Worm (Caenorhabditis elegans) whole organism, midembryonic: ENCODE data around the gene clec-88.
A peak's percentile ranks its signal among the peaks of the same experiment; 100 is the strongest.

Experiments used
- T22C8.4 ChIP-seq: fragments of 200-800 bp; sonication (Bioruptor generic); IDR thresholded peaks from 2 replicates; pipeline ENCODE4 v1.3.6; 2022; ENCODE audit warnings: missing genetic modification characterization, missing compliant biosample characterization
- cog-1 ChIP-seq: sonication (generic microtip); optimal IDR thresholded peaks from 2 replicates; lab custom pipeline; 2016; ENCODE audit warnings: missing genetic modification characterization, missing compliant biosample characterization
- flt-1 ChIP-seq: fragments of 200-800 bp; sonication (Bioruptor generic); IDR thresholded peaks from 2 replicates; pipeline ENCODE4 v1.3.6; 2022; ENCODE audit warnings: missing genetic modification characterization, missing compliant biosample characterization
- klf-2 ChIP-seq: fragments of 200-800 bp; sonication (Bioruptor generic); conservative IDR thresholded peaks from 2 replicates; pipeline ENCODE4 v1.3.6; 2022; ENCODE audit warnings: missing genetic modification reagents, missing genetic modification characterization, missing compliant biosample characterization
- med-1 ChIP-seq: sonication (generic microtip); optimal IDR thresholded peaks from 2 replicates; lab custom pipeline; 2017; ENCODE audit warnings: missing genetic modification characterization, mild to moderate bottlenecking, missing compliant biosample characterization, antibody characterized with exemption, missing genetic modification reagents; ENCODE audit not compliant: insufficient read depth
- ref-1 ChIP-seq: fragments of 200-800 bp; sonication (Bioruptor generic); conservative IDR thresholded peaks from 2 replicates; pipeline ENCODE4 v1.3.6; 2022; ENCODE audit warnings: missing genetic modification reagents, missing genetic modification characterization, missing compliant biosample characterization
- tab-1 ChIP-seq: fragments of 200-800 bp; sonication (Bioruptor generic); IDR thresholded peaks from 2 replicates; pipeline ENCODE4 v1.3.6; 2022; ENCODE audit warnings: missing genetic modification characterization, missing compliant biosample characterization
- ztf-23 ChIP-seq: fragments of 200-800 bp; sonication (Bioruptor generic); IDR thresholded peaks from 2 replicates; pipeline ENCODE4 v1.3.6; 2022; ENCODE audit warnings: missing genetic modification reagents, missing genetic modification characterization, missing compliant biosample characterization
- ztf-29 ChIP-seq: fragments of 200-800 bp; sonication (Bioruptor generic); IDR thresholded peaks from 2 replicates; pipeline ENCODE4 v1.3.6; 2022; ENCODE audit warnings: missing genetic modification reagents, missing genetic modification characterization, missing compliant biosample characterization

Gene clec-88

ce11 chrII:6365237-6365815 is at the start of gene clec-88, which contains the start of gene ani-2:
Gene clec-88, plus strand, starts transcription at chrII:6365722.
Gene ani-2, minus strand, starts transcription at chrII:6365367.
- TF ChIP-seq T22C8.4: no peak
- no peak for TF ChIP-seq klf-2 (GFP tag; lab: Robert Waterston, UW)
- no peak for TF ChIP-seq ztf-23 (GFP tag; lab: Robert Waterston, UW)
- no peak for TF ChIP-seq med-1 (GFP tag; lab: Kevin White, UChicago)
- TF ChIP-seq ztf-29 (GFP tag; lab: Robert Waterston, UW): no peak
- TF ChIP-seq flt-1: no peak
- TF ChIP-seq tab-1 (GFP tag; lab: Robert Waterston, UW): no peak
- no peak for TF ChIP-seq cog-1
- no peak for TF ChIP-seq ref-1 (GFP tag; lab: Robert Waterston, UW)

DNA sequence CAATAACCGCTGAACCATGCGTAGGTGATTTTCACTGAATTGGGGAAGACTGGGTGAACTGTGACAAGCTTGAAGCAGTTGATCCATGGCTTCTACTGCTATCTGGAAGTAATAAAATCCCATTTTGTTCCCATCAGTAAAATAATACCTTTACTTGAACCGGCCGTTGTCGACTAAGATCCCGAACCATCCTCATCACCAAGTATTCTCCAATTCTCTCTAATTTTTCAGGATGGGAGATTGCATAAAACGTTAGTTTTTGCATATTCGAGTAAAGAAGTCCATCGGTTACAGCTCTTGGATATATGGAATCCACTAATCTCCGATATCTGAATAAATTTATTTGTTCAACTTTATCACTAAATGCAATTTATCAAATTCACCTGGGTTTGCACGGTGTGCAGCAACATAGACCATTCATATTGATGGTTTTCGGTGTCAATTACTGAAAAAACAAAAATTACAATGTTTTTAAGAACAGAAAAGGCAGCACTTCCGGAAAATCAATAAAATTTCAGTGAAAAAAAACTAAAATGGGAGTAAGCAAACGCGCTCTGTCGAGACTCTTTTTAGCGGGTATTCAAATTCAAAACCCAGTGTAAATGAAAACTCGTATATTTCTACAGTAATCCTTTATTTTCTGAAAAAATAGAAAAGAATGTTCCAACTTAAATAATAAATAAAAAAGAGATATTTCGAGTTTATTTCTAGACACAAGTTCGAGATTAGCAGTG is 44.7 kb upstream of the clec-88 start, which contains the start of gene efr-3:
efr-3 (minus strand) TSS at position 505 of the 734 bp plus-strand sequence.
- no peak; the same call in 1 of the 2 replicates for TF ChIP-seq T22C8.4
- no peak for TF ChIP-seq ztf-23 (GFP tag; lab: Robert Waterston, UW)
- no peak for TF ChIP-seq cog-1
- TF ChIP-seq tab-1 (GFP tag; lab: Robert Waterston, UW): no peak
- no peak for TF ChIP-seq ztf-29 (GFP tag; lab: Robert Waterston, UW)
- no peak for TF ChIP-seq med-1 (GFP tag; lab: Kevin White, UChicago)
- no peak for TF ChIP-seq ref-1 (GFP tag; lab: Robert Waterston, UW)
- no peak for TF ChIP-seq klf-2 (GFP tag; lab: Robert Waterston, UW)
- TF ChIP-seq flt-1: no peak

DNA sequence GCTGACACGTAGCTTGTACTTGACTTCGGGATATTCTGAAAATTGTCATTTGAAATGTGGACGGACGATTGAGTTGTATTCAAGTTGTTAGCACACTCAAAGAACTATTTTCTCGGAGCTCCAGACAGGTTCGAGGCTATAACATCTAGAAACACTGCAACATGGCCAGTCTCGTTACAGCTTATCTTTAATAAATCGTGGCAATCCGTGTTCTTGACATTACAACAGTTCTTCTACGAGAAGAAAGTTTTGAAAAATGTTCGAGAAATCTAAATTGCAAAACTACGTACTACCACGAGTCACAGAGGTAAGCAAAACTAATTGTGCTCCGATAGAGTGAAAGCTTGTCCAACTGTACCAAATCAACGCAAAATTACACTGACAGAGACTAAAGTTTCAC is 43.4 kb upstream of the clec-88 start:
- TF ChIP-seq ztf-29 (GFP tag; lab: Robert Waterston, UW) (no peak), tab-1 (GFP tag; lab: Robert Waterston, UW) (no peak), ref-1 (GFP tag; lab: Robert Waterston, UW) (no peak), cog-1 (no peak), med-1 (GFP tag; lab: Kevin White, UChicago) (no peak), T22C8.4 (no peak), klf-2 (GFP tag; lab: Robert Waterston, UW) (no peak), flt-1 (no peak), ztf-23 (GFP tag; lab: Robert Waterston, UW) (no peak)

DNA sequence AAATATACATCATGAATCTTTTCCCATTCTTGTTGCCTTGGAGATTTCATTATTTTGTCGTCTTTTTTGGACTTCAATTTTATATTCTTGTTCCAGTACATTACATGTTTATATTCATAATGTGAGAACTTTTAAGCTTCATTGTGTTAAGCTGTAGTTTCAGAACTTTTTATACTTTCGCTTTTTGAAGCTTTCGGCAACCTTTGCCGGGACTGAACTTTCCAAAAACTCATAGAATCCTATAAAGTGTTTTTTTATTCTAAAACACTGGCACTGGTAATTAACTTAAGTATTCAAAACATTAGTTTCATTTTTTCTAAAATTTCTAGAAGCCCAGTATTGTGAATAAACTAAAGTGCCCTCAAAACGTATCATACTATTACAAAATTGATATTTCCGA is 42.5 kb upstream of the clec-88 start, which contains the start of gene C32D5.4:
C32D5.4 (minus strand) TSS at position 101 of the 400 bp plus-strand sequence.
- no peak for TF ChIP-seq ztf-29 (GFP tag; lab: Robert Waterston, UW)
- no peak for TF ChIP-seq ref-1 (GFP tag; lab: Robert Waterston, UW)
- no peak for TF ChIP-seq T22C8.4
- TF ChIP-seq cog-1: no peak
- no peak for TF ChIP-seq tab-1 (GFP tag; lab: Robert Waterston, UW)
- TF ChIP-seq med-1 (GFP tag; lab: Kevin White, UChicago): no peak
- TF ChIP-seq ztf-23 (GFP tag; lab: Robert Waterston, UW): no peak
- TF ChIP-seq klf-2 (GFP tag; lab: Robert Waterston, UW): no peak
- no peak for TF ChIP-seq flt-1

DNA sequence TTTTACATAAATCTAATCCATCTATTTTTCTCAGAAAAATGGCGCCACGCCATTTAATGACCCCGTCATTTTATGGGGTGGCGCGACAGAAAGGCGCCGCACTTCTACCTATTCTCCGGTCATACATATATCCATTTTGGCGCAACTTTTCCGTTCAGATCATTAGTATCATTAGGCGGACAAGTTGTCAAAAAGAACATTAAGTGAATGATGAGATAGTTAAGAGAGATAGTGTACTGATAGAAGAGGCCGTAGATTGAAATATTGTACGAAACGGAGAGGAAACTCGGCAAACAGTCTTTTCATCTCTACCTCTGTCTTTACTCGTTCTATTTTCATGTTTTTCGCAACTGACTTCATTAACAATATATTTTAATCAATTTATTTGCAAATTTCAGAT is 41.4 kb upstream of the clec-88 start, which contains the start of gene sma-6:
sma-6 (plus strand) TSS at position 399 of the 400 bp plus-strand sequence.
- no peak for TF ChIP-seq klf-2 (GFP tag; lab: Robert Waterston, UW)
- no peak for TF ChIP-seq med-1 (GFP tag; lab: Kevin White, UChicago)
- no peak for TF ChIP-seq cog-1
- no peak for TF ChIP-seq T22C8.4
- no peak for TF ChIP-seq ref-1 (GFP tag; lab: Robert Waterston, UW)
- TF ChIP-seq flt-1: no peak
- no peak for TF ChIP-seq ztf-23 (GFP tag; lab: Robert Waterston, UW)
- no peak for TF ChIP-seq ztf-29 (GFP tag; lab: Robert Waterston, UW)
- TF ChIP-seq tab-1 (GFP tag; lab: Robert Waterston, UW): no peak

DNA sequence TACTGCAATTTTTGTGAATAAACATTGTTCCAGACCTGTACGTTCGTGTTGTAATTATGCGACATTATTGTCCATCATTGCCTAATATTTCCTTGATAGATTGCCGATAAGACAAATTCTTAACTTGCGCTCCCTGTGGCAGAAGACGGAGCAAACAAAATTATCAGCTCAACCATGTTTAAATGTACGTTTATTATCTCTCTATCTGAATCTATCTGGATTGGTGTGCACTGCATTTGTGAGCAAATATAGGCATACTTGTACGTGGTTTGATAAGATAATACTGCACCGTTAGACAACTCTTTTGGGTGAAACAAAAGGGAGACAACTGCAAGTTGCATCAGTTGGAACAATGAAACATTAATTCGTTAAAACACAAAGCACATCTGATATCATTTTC is 38.2 kb upstream of the clec-88 start:
- no peak for TF ChIP-seq klf-2 (GFP tag; lab: Robert Waterston, UW)
- TF ChIP-seq cog-1: no peak
- TF ChIP-seq tab-1 (GFP tag; lab: Robert Waterston, UW): no peak
- TF ChIP-seq flt-1: no peak
- TF ChIP-seq med-1 (GFP tag; lab: Kevin White, UChicago): no peak
- no peak for TF ChIP-seq ztf-23 (GFP tag; lab: Robert Waterston, UW)
- no peak for TF ChIP-seq ztf-29 (GFP tag; lab: Robert Waterston, UW)
- TF ChIP-seq ref-1 (GFP tag; lab: Robert Waterston, UW): no peak
- no peak for TF ChIP-seq T22C8.4

DNA sequence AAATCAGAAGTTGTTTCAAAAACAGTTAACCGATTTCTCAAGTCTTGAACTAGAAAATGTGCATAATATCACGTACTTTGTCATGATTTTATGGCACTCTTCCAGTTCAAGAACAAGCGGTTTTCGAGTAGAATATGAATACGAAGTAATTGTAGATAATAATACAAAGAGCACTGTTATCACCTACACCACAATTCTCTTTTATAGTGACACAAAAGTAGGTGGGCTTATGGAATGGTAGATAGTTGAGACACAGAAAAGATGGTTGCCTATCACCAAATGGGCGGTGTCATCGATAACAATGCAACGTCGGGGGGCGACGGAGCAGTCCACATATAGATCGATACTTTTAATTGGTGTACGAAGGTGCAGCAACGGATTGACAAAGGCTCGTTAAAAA is 36.9 kb upstream of the clec-88 start:
- TF ChIP-seq T22C8.4 (no peak), tab-1 (GFP tag; lab: Robert Waterston, UW) (no peak), ztf-23 (GFP tag; lab: Robert Waterston, UW) (no peak), cog-1 (no peak), ref-1 (GFP tag; lab: Robert Waterston, UW) (no peak), klf-2 (GFP tag; lab: Robert Waterston, UW) (no peak), ztf-29 (GFP tag; lab: Robert Waterston, UW) (no peak), med-1 (GFP tag; lab: Kevin White, UChicago) (no peak), flt-1 (no peak)

ce11 chrII:6331222-6331830 is 34.2 kb upstream of the clec-88 start, which contains the start of gene set-4:
Gene set-4, minus strand, starts transcription at chrII:6331341.
- TF ChIP-seq flt-1 (peak; percentile 52; the same call in 1 of the 2 replicates), ztf-29 (GFP tag; lab: Robert Waterston, UW) (no peak), T22C8.4 (no peak), ref-1 (GFP tag; lab: Robert Waterston, UW) (no peak), cog-1 (peak; percentile 77), med-1 (GFP tag; lab: Kevin White, UChicago) (no peak), klf-2 (GFP tag; lab: Robert Waterston, UW) (no peak), tab-1 (GFP tag; lab: Robert Waterston, UW) (no peak), ztf-23 (GFP tag; lab: Robert Waterston, UW) (peak; percentile 67; the same call in 1 of the 2 replicates)
